Worm (Caenorhabditis elegans) whole organism, dauer: ENCODE measurements around the gene cpg-18.

Experiments used
- unc-62 ChIP-seq: sonication (generic microtip); optimal IDR thresholded peaks from 2 replicates; lab custom pipeline; 2017; ENCODE audit warnings: missing biosample characterization, missing genetic modification reagents, missing genetic modification characterization

Gene cpg-18

DNA sequence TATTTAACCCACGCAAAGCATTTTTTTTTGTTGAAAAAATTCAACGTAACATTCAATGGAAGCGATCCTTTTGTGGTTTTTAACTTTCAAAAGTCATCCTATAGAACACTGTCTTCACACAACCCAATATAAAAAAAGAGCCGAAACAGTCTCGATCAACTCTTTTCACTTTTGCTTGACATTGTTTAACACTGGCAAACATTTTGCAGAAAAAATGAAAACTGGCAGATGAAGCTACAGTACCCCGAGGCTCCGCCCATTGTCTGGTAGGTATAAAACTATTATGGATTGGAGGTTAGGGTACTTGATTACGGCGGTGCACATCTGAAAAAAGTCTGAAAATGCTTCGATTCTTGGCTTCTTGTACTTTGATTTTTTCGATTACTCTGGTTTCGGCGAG lies at the start of gene cpg-18:
cpg-18 (plus strand) TSS at position 301 of the 400 bp plus-strand sequence.
- TF ChIP-seq unc-62 (GFP tag; lab: Kevin White, UChicago), result no peak

DNA sequence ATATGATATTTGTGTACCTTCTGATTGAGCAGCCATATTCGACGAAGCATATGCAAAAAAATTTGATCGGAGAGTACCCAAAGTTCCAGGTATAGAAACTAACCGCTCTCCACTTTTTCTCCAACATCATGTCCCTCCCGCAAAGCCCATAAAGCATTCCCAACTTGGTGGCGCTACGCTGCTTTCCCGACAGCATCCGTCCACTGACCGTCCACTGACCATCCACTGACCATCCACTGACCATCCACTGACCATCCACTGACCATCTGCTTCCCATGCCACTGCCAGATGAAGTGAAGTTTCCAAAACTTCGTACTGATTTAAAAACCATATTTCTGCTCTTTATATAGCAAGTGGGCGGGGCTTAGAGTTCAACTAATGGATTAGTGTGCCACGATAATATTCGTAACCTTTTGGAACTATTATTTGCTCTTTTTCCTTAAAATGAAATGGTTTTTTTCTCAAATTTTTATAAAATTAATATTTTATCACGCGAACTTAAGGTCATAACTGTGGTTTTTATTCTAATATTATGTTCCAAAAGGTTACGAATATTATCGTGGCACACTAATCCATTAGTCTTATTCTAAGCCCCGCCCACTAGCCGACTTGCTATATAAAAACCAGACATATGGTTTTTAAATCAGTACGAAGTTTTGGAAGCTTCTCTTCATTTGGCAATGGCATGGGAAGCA lies 44.3 kb upstream of the cpg-18 start, which contains the start of gene C55C3.8:
C55C3.8 (plus strand) TSS at position 645 of the 695 bp plus-strand sequence.
- TF ChIP-seq unc-62 (GFP tag; lab: Kevin White, UChicago), result no peak

DNA sequence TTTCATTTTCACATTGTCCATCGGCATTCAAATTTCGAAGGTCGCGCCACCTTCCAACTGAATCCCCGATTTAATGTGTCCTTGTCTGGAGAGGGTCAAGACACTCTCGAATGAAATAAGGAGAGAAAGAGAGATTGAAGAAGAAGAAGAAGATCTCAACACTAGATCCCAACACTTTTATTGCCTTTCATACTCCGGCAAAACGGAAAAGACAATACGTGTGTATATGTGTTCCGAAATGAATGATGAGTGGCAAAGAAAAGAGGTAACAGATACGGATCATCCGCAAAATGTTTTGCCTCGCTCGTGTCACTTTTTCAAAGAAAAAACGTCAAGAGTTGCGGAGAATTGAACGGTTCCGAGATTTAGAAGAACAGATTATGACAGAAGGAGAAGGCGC lies 34.4 kb upstream of the cpg-18 start:
- no peak for TF ChIP-seq unc-62 (GFP tag; lab: Kevin White, UChicago)

ce11 chrIV:5701646-5702045 lies 33.2 kb upstream of the cpg-18 start:
- TF ChIP-seq unc-62 (GFP tag; lab: Kevin White, UChicago), result no peak

ce11 chrIV:5703443-5703842 lies 31.4 kb upstream of the cpg-18 start, which contains the start of the genes C55C3.73 and perm-5:
TSS of gene C55C3.73 (minus strand) at chrIV:5703451.
TSS of gene perm-5 (minus strand) at chrIV:5703468.
- TF ChIP-seq unc-62 (GFP tag; lab: Kevin White, UChicago), result no peak

- TF ChIP-seq unc-62 (GFP tag; lab: Kevin White, UChicago), result no peak
Observed at ce11 chrIV:5703917-5704316, 30.9 kb upstream of the cpg-18 start.

ce11 chrIV:5706603-5707002 lies 28.2 kb upstream of the cpg-18 start:
- TF ChIP-seq unc-62 (GFP tag; lab: Kevin White, UChicago), result no peak

ce11 chrIV:5708796-5709195 lies 26.0 kb upstream of the cpg-18 start, which contains the start of gene C55C3.1:
TSS of gene C55C3.1 (plus strand) at chrIV:5709096.
- no peak for TF ChIP-seq unc-62 (GFP tag; lab: Kevin White, UChicago)

DNA sequence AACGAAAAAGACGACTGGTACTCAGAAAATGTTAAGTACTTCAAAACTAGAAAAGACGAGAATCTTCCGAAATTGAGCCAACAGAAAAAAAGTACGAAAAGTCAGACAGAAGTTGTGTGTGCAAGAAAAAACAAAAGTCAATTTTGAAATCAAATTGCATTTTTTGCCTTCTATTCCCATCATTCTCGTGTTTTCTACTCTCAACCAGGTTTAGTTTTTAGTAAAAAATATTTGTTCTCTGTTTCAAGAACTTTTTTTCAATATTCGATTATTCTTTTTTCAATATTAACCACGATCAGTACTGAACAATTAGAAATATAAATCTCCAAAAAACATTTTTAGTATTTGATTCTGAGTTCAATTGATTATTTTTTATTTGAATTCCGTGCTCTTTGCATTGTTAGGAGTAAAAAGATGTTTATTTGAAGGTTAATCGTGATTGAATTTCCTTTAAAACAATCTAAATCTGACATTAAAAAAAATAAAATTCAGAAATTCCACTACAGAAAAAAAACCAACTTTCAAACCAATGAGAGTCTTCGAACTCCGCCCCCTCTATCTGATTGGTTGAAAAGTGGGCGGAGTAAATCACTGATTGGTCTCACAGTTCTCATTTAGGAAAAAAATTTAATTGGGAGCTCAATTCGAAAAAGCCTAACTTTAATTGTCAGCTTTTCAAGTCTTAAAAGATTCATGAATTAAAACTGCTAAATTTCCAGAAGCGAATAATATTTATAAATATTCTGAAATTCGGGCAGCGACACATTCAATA lies 19.3 kb upstream of the cpg-18 start:
- TF ChIP-seq unc-62 (GFP tag; lab: Kevin White, UChicago), result no peak

ce11 chrIV:5723659-5724058 lies 11.2 kb upstream of the cpg-18 start:
- TF ChIP-seq unc-62 (GFP tag; lab: Kevin White, UChicago), result no peak

DNA sequence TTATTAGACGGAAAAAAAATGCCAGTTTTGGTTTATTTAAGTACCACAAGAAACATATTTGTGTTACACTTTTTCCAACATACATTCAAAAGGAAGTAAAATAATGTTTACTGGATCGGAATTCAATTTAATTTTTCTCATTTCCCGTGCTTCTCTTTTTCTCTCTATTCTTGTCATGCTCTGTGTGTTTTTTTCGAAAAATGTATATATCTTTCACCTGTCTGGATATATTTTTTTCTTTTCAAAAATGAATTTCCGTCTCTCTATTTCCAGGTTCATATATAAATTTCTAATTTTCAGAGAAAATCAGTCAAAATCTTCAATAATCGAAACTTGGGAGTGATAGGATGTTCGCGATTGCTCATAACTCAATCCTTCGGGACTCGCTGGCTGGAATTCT lies 9.5 kb upstream of the cpg-18 start, which contains the start of gene H35B03.1:
H35B03.1 (plus strand) TSS at position 301 of the 400 bp plus-strand sequence.
- no peak for TF ChIP-seq unc-62 (GFP tag; lab: Kevin White, UChicago)

- TF ChIP-seq unc-62 (GFP tag; lab: Kevin White, UChicago), result no peak
Observed at ce11 chrIV:5731597-5731996, 3.2 kb upstream of the cpg-18 start, which contains the start of gene H35B03.2. TSS of gene H35B03.2 (minus strand) at chrIV:5731674.

ce11 chrIV:5741045-5741444 lies 6.2 kb downstream of the cpg-18 start, which contains the start of gene chil-11:
TSS of gene chil-11 (plus strand) at chrIV:5741345.
- no peak for TF ChIP-seq unc-62 (GFP tag; lab: Kevin White, UChicago)

- TF ChIP-seq unc-62 (GFP tag; lab: Kevin White, UChicago), result no peak
Observed at ce11 chrIV:5744114-5744513, 9.3 kb downstream of the cpg-18 start, which contains the start of gene C45E5.1. TSS of gene C45E5.1 (plus strand) at chrIV:5744403.

DNA sequence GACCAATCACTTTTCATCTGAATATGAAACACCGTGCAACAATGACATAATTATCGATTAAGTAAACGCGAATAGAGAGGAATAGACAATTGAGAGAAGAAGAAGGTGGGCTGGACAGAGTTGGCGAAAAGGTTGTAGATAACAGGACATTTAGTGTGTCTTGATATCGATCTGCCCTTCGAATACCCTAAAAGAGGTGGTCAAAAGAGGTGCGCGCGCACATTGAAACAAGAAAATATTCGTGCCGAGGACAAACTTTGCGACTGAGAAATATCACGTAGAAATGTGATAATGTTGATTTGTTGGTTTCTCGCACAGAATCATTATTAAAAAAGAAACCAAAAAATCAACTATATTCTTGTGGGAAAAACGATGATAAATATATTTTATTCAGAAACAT lies 15.1 kb downstream of the cpg-18 start:
- TF ChIP-seq unc-62 (GFP tag; lab: Kevin White, UChicago), result no peak

DNA sequence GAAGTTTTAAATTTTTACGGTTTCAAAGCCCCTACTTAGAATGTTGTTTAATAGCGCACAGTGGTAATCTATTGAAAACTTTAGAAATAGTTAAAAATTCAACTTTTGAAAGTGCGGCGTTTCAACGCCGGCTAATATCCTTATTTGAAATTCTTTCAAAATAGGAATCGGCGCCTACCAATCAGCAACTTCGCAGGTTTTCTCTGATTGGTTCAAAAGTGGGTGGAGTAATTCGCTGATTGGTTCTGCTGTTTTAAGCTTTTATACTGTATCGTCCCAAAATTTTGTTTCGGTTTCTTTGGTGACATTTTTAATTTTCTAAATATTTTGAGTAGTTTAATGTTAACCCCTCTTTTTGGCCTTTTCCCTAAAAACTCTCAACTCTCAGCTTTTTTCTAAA lies 17.2 kb downstream of the cpg-18 start:
- TF ChIP-seq unc-62 (GFP tag; lab: Kevin White, UChicago), result no peak
